Worm (Caenorhabditis elegans): ENCODE measurements around the gene T04C12.11.

The T04C12.11 gene

DNA sequence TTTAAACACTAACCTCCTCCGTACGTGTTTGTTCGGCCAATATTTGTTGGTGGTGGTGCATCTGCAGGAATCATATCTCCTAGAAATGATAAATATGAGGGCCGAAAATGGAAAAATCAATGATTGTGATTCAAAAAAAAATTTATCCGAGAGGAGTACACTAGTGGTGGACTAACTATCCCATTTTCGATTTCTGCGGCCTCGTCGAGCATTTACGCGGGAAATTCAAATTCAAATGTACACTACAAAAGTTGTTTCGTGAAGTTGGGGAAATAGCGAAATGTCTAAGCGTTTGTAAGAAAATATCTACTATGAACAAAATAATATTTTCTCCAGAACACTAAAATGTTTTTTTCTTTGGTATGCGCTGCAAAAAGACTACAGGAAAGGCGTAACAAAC lies 30.8 kb downstream of the T04C12.11 start (continued):
- TF ChIP-seq zfp-3 (GFP tag; conservative IDR thresholded peaks at IDR 0.05) (0 out of 2 replicates have a peak, but pooled peaks have one; percentile 49), hlh-30 (tag; optimal IDR thresholded peaks at IDR 0.05; ENCODE audit: insufficient read depth) (peak; percentile 14), hlh-11 (tag; optimal IDR thresholded peaks at IDR 0.05) (peak; percentile 2), T20F7.1 (GFP tag; optimal IDR thresholded peaks at IDR 0.05) (peak; percentile 42), lin-13 (GFP tag; optimal IDR thresholded peaks at IDR 0.05) (no peak), dmd-9 (GFP tag; IDR thresholded peaks at IDR 0.05) (peak; percentile 69), lsy-2 (tag; optimal IDR thresholded peaks at IDR 0.05) (peak in 1 of 2 experiments; percentile 70), fkh-10 (GFP tag; optimal IDR thresholded peaks at IDR 0.05) (no peak), nhr-41 (GFP tag; IDR thresholded peaks at IDR 0.05) (no peak), T26A8.4 (GFP tag; IDR thresholded peaks at IDR 0.05) (no peak), nhr-42 (GFP tag; IDR thresholded peaks at IDR 0.05) (no peak), ceh-28 (tag; optimal IDR thresholded peaks at IDR 0.05) (no peak), hmg-1.1 (GFP tag; IDR thresholded peaks at IDR 0.05) (no peak), dmd-8 (GFP tag; IDR thresholded peaks at IDR 0.05) (no peak), mdt-29 (GFP tag; IDR thresholded peaks at IDR 0.05) (no peak), daf-16 (GFP tag; optimal IDR thresholded peaks at IDR 0.05) (no peak), daf-16 (tag; optimal IDR thresholded peaks at IDR 0.05) (peak; percentile 29), pqm-1 (tag; optimal IDR thresholded peaks at IDR 0.05) (no peak), mes-2 (tag; optimal IDR thresholded peaks at IDR 0.05; ENCODE audit: poor library complexity, severe bottlenecking) (peak; percentile 97), lin-38 (GFP tag; IDR thresholded peaks at IDR 0.05) (peak; percentile 69), spr-3 (GFP tag; optimal IDR thresholded peaks at IDR 0.05) (no peak), nhr-111 (GFP tag; optimal IDR thresholded peaks at IDR 0.05) (no peak), jun-1 (tag; optimal IDR thresholded peaks at IDR 0.05) (no peak), F44E2.7 (GFP tag; IDR thresholded peaks at IDR 0.05) (no peak), nhr-102 (tag; optimal IDR thresholded peaks at IDR 0.05) (no peak), dpl-1 (GFP tag; optimal IDR thresholded peaks at IDR 0.05) (peak; percentile 95), spr-1 (tag; optimal IDR thresholded peaks at IDR 0.05) (peak; percentile 41), nhr-237 (tag; optimal IDR thresholded peaks at IDR 0.05) (no peak), dve-1 (tag; optimal IDR thresholded peaks at IDR 0.05; ENCODE audit: insufficient read depth) (peak; percentile 42)

DNA sequence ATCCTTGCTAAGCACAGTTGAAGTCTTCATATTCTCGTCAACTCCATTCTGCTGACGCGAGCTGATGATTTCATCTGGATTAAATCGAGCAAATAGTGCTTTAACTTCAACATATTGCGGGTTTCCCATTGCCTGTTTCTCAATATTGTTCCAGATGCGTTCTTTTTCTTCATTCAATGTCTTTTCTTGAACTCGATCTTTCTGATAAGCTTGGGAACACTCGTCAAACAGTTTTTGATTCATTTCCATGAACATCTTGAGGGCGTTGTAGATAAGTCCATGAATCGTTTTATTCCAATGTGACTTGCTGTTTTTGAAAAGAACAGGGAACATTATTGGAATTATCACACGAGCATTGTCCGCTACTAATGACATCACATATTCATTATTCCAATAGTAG lies 32.3 kb downstream of the T04C12.11 start:
- peak; percentile 92 for TF ChIP-seq aha-1 (tag)
- TF ChIP-seq Y48G9A.11 (GFP tag; IDR thresholded peaks at IDR 0.05): no peak
- peak in 1 of 2 experiments; percentile 60 for TF ChIP-seq unc-62 (GFP tag; optimal IDR thresholded peaks at IDR 0.05 in 1 of 2)
- no peak for TF ChIP-seq unc-62 (tag; optimal IDR thresholded peaks at IDR 0.05)

DNA sequence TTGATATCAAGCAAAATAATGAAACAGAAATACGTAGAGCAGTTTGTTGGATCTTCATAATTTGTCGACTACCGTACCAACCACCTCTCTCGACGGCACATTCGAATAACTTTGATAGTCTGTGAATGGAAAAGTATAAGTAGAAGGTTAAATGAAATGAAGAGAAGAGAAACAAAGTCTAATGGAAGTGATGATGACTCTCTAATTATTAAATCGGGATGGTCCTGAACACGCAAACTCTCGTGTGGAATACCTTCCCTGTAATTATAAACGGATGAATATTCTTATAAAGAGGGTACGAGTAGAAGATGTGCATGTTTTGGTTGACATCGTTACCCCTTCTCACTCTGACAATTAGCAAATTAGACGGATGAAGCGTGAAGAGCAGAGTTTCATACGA lies 37.3 kb downstream of the T04C12.11 start, which contains the start of the genes C13G3.12 and hot-6:
TSS of gene C13G3.12 (minus strand) at position 101 of the 400 bp plus-strand sequence.
TSS of gene hot-6 (minus strand) at position 121 of the 400 bp plus-strand sequence.
- TF ChIP-seq aha-1 (tag) (peak; percentile 86), daf-16 (GFP tag; optimal IDR thresholded peaks at IDR 0.05) (no peak), daf-16 (tag; optimal IDR thresholded peaks at IDR 0.05) (no peak)

DNA sequence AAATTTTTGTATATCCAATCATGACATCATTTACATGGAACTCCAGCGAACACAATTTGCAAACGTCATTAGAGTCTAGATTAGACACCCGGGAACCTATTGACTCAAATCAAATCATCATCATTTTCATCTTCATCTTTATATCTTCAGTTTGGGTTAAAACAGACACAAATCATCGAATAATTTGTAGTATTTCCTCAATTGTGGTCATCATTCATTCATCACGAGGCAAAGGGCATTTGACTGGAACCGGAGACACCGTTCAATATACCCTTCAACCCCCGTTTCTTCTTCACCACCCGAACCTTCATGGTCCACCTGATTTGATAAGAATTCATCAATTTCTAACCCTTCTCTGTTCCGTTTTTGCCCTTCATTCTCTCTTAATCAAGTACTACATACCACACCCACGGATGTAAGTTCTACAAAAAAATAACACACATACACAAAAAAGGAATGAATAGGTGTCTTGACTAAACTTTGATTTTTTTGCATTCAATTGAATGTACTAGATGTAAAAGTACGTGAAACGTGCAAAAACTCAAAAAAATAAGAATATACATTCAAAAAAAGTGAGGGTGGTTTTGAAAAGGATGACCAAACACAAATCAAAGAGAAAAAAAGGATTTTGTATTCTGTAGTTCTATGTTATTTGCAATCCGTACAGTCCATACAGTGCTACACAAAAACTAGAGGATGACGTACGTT lies 43.1 kb downstream of the T04C12.11 start:
- TF ChIP-seq T26A8.4 (GFP tag; IDR thresholded peaks at IDR 0.05) (no peak), nhr-28 (tag; optimal IDR thresholded peaks at IDR 0.05) (peak; percentile 69), daf-16 (GFP tag; optimal IDR thresholded peaks at IDR 0.05) (no peak), daf-16 (tag; optimal IDR thresholded peaks at IDR 0.05) (no peak), dmd-8 (GFP tag; IDR thresholded peaks at IDR 0.05) (no peak), ceh-82 (tag; optimal IDR thresholded peaks at IDR 0.05) (no peak)

Data from whole organism, L4 larva.